Worm (Caenorhabditis elegans) whole organism, L1 larva: ENCODE data around the gene C54E10.7.

Experiments
- pqm-1 ChIP-seq: sonication (generic microtip); optimal IDR thresholded peaks from 3 replicates; lab custom pipeline; 2017; ENCODE audit warnings: missing biosample characterization, missing genetic modification characterization
- sox-4 ChIP-seq: sonication (generic microtip); optimal IDR thresholded peaks from 2 replicates; lab custom pipeline; 2016; ENCODE audit warnings: missing genetic modification characterization, missing compliant biosample characterization
- unc-30 ChIP-seq: sonication (generic microtip); optimal IDR thresholded peaks from 2 replicates; lab custom pipeline; 2017; ENCODE audit warnings: missing biosample characterization, missing genetic modification characterization
- zag-1 ChIP-seq: fragments of 150-350 bp; optimal IDR thresholded peaks from 2 replicates; lab custom pipeline; 2014; ENCODE audit warnings: missing biosample characterization, missing genetic modification characterization

DNA sequence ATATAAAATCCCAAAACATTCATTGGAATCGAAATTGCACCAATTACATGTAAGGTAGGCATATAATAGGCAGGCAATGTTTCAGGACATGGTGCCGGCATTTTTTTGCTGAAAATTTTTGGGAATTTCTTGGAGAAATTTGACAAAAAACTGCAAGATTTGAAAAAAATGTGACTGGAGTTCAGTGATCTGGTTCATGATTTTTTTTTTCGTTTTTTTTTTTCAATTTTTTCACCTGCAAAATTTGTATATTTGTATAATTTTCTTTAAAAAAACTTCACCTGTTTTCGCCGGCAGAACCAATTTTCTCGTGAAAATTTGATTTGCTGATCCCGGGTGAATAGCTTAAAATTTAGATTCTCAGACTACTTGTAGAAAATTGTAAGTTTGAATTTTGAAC lies 5.1 kb upstream of the C54E10.7 start, which contains the start of gene sri-10:
- TF ChIP-seq sox-4 (no peak), pqm-1 (tag; lab: Kevin White, UChicago) (no peak), zag-1 (tag; lab: Kevin White, UChicago) (no peak), unc-30 (tag; lab: Kevin White, UChicago) (no peak)
